Worm (Caenorhabditis elegans) whole organism, L3 larva: Measurements from ENCODE around the gene gnrr-3.

ENCODE experiments used
- R02D3.7 ChIP-seq: fragments of 150-350 bp; optimal IDR thresholded peaks from 2 replicates; lab custom pipeline; 2014; ENCODE audit warnings: missing biosample characterization, missing genetic modification characterization
- ama-1 ChIP-seq: fragments of 150-350 bp; optimal IDR thresholded peaks from 2 replicates; lab custom pipeline; 2018
- ceh-16 ChIP-seq: sonication (generic microtip); optimal IDR thresholded peaks from 2 replicates; lab custom pipeline; 2017; ENCODE audit warnings: missing biosample characterization, missing genetic modification characterization
- ceh-82 ChIP-seq: fragments of 150-350 bp; optimal IDR thresholded peaks from 2 replicates; lab custom pipeline; 2014; ENCODE audit warnings: missing biosample characterization, missing genetic modification characterization
- daf-12 ChIP-seq: fragments of 150-350 bp; optimal IDR thresholded peaks from 2 replicates; lab custom pipeline; 2014; ENCODE audit warnings: missing biosample characterization, missing genetic modification reagents, missing genetic modification characterization
- egl-27 ChIP-seq: sonication (generic microtip); optimal IDR thresholded peaks from 4 replicates; lab custom pipeline; 2017; ENCODE audit warnings: missing biosample characterization, missing genetic modification reagents, missing genetic modification characterization
- elt-2 ChIP-seq: sonication (generic microtip); optimal IDR thresholded peaks from 2 replicates; lab custom pipeline; 2016; ENCODE audit warnings: missing genetic modification reagents, mild to moderate bottlenecking, missing genetic modification characterization, missing compliant biosample characterization
- eor-1 ChIP-seq, 2 experiments: fragments of 150-350 bp; optimal IDR thresholded peaks; 2 replicates each; lab custom pipeline; 2014 to 2018; ENCODE audit warnings: missing biosample characterization in 2 of 2, missing genetic modification characterization in 2 of 2
- fos-1 ChIP-seq: fragments of 150-350 bp; optimal IDR thresholded peaks from 2 replicates; lab custom pipeline; 2014; ENCODE audit warnings: missing biosample characterization, missing genetic modification characterization
- jun-1 ChIP-seq: fragments of 150-350 bp; optimal IDR thresholded peaks from 2 replicates; lab custom pipeline; 2014; ENCODE audit warnings: missing biosample characterization, missing genetic modification reagents, missing genetic modification characterization
- mml-1 ChIP-seq: fragments of 150-350 bp; sonication (generic microtip); optimal IDR thresholded peaks from 3 replicates; lab custom pipeline; 2014; ENCODE audit warnings: missing biosample characterization, missing genetic modification characterization
- nfya-1 ChIP-seq: sonication (generic microtip); optimal IDR thresholded peaks from 2 replicates; lab custom pipeline; 2017; ENCODE audit warnings: missing genetic modification characterization, mild to moderate bottlenecking, missing compliant biosample characterization, antibody characterized with exemption, moderate library complexity; ENCODE audit not compliant: insufficient read depth
- nhr-28 ChIP-seq: fragments of 150-350 bp; optimal IDR thresholded peaks from 2 replicates; lab custom pipeline; 2014; ENCODE audit warnings: missing biosample characterization, missing genetic modification characterization
- nhr-77 ChIP-seq: fragments of 150-350 bp; optimal IDR thresholded peaks from 2 replicates; lab custom pipeline; 2014; ENCODE audit warnings: missing biosample characterization, missing genetic modification characterization
- unc-62 ChIP-seq: fragments of 150-350 bp; sonication (generic microtip); optimal IDR thresholded peaks from 4 replicates; lab custom pipeline; 2014; ENCODE audit warnings: missing biosample characterization, missing genetic modification reagents, missing genetic modification characterization
- ztf-11 ChIP-seq: fragments of 150-350 bp; optimal IDR thresholded peaks from 2 replicates; lab custom pipeline; 2014; ENCODE audit warnings: missing biosample characterization, missing genetic modification characterization

Gene gnrr-3

DNA sequence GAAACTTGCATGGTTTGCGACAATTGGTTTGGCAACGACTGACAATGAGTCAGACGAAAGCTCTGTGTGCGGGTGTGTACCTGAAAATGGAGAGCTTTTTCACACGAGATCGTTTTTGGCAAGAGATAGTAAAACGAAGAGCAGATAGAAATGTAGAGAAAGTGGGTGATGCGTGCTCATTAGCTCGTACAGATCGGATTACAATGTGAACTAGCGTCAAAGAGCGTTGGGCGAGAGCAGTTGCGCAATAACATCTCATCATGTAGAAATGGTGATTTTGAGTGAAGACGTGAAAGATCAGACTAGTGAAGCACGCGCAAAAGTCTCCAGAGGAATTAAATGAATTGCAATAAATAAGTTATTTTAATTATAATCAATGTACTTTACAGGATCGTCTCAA lies 45.9 kb downstream of the gnrr-3 start, which contains the start of gene flp-2:
Gene flp-2 (minus strand): TSS at position 101 of the 400 bp plus-strand sequence.
- TF ChIP-seq fos-1 (tag; lab: Kevin White, UChicago), result no peak
- no peak for TF ChIP-seq daf-12 (tag; lab: Kevin White, UChicago)
- TF ChIP-seq mml-1 (tag; lab: Kevin White, UChicago), result no peak
- no peak for TF ChIP-seq ceh-82 (tag; lab: Kevin White, UChicago)
- TF ChIP-seq unc-62, result no peak
- no peak for TF ChIP-seq ama-1 (lab: Kevin White, UChicago)
- no peak for TF ChIP-seq eor-1 (tag; optimal IDR thresholded peaks at IDR 0.05; lab: Kevin White, UChicago)
- TF ChIP-seq nhr-28 (tag; lab: Kevin White, UChicago), result no peak
- no peak for TF ChIP-seq nfya-1 (tag; lab: Kevin White, UChicago)
- no peak for TF ChIP-seq R02D3.7 (tag; lab: Kevin White, UChicago)
- no peak for TF ChIP-seq ceh-16
- TF ChIP-seq egl-27 (tag; lab: Kevin White, UChicago), result no peak
- no peak for TF ChIP-seq jun-1 (tag; lab: Kevin White, UChicago)
- TF ChIP-seq ztf-11 (tag; lab: Kevin White, UChicago), result no peak
- TF ChIP-seq elt-2 (tag; lab: Kevin White, UChicago), result no peak
- no peak for TF ChIP-seq nhr-77
- TF ChIP-seq, all 47 proteins: peak for 0
